Fruit fly (Drosophila melanogaster) whole organism, embryonic: ENCODE results near the gene Men.

Experiments
- B-H1 ChIP-seq: fragments of 200-800 bp; sonication (Bioruptor generic); IDR thresholded peaks from 3 replicates; pipeline ENCODE4 v1.3.6; 2022; ENCODE audit warnings: missing biosample characterization, missing genetic modification characterization
- B-H2 ChIP-seq: fragments of 200-800 bp; sonication (Bioruptor generic); optimal IDR thresholded peaks from 2 replicates; lab custom pipeline; 2018; ENCODE audit warnings: missing biosample characterization, mild to moderate bottlenecking, missing genetic modification characterization
- Blimp-1 ChIP-seq: fragments of 200-800 bp; sonication (Bioruptor generic); optimal IDR thresholded peaks from 3 replicates; lab custom pipeline; 2018; ENCODE audit warnings: missing biosample characterization, missing genetic modification characterization, mild to moderate bottlenecking, moderate library complexity, missing genetic modification reagents
- CG10321 ChIP-seq: fragments of 200-800 bp; sonication (Bioruptor generic); IDR thresholded peaks from 2 replicates; pipeline ENCODE4 v1.3.6; 2022; ENCODE audit warnings: missing biosample characterization, missing genetic modification characterization
- CG10565 ChIP-seq: fragments of 200-800 bp; sonication (Bioruptor generic); optimal IDR thresholded peaks from 3 replicates; lab custom pipeline; 2016; ENCODE audit warnings: missing biosample characterization, mild to moderate bottlenecking, missing genetic modification characterization
- CG12659 ChIP-seq: fragments of 200-800 bp; sonication (Bioruptor generic); optimal IDR thresholded peaks from 3 replicates; lab custom pipeline; 2017; ENCODE audit warnings: mild to moderate bottlenecking, missing biosample characterization, missing genetic modification reagents, missing genetic modification characterization
- CG14050 ChIP-seq: fragments of 200-800 bp; sonication (Bioruptor generic); IDR thresholded peaks from 3 replicates; pipeline ENCODE4 v1.3.6; 2022; ENCODE audit warnings: missing biosample characterization, missing genetic modification characterization
- CG14667 ChIP-seq: fragments of 200-800 bp; sonication (Bioruptor generic); IDR thresholded peaks from 2 replicates; pipeline ENCODE4 v1.3.6; 2022; ENCODE audit warnings: missing biosample characterization, missing genetic modification characterization
- CG2712 ChIP-seq: fragments of 200-800 bp; optimal IDR thresholded peaks from 3 replicates; lab custom pipeline; 2019; ENCODE audit warnings: missing biosample characterization, mild to moderate bottlenecking, missing genetic modification characterization, moderate library complexity
- CG3065 ChIP-seq: fragments of 200-800 bp; sonication (Bioruptor generic); optimal IDR thresholded peaks from 2 replicates; lab custom pipeline; 2016; ENCODE audit warnings: missing biosample characterization, missing genetic modification characterization
- CG34422 ChIP-seq: fragments of 200-800 bp; sonication (Bioruptor generic); IDR thresholded peaks from 3 replicates; pipeline ENCODE4 v1.3.6; 2022; ENCODE audit warnings: missing biosample characterization, missing genetic modification characterization
- CG4360 ChIP-seq: fragments of 200-800 bp; sonication (Bioruptor generic); IDR thresholded peaks from 2 replicates; pipeline ENCODE4 v1.3.6; 2022; ENCODE audit warnings: missing biosample characterization, missing genetic modification characterization
- CG4404 ChIP-seq: fragments of 200-800 bp; sonication (Bioruptor generic); IDR thresholded peaks from 2 replicates; pipeline ENCODE4 v1.3.6; 2022; ENCODE audit warnings: missing biosample characterization, missing genetic modification characterization
- CG6689 ChIP-seq: fragments of 200-800 bp; sonication (Bioruptor generic); IDR thresholded peaks from 2 replicates; pipeline ENCODE4 v1.3.6; 2022; ENCODE audit warnings: missing biosample characterization, missing genetic modification characterization
- CTCF ChIP-seq: fragments of 200-800 bp; sonication (Bioruptor generic); optimal IDR thresholded peaks from 2 replicates; lab custom pipeline; 2017; ENCODE audit warnings: missing biosample characterization, mild to moderate bottlenecking, missing genetic modification characterization, moderate library complexity
- CrebB ChIP-seq: fragments of 200-800 bp; sonication (Bioruptor generic); optimal IDR thresholded peaks from 3 replicates; lab custom pipeline; 2018; ENCODE audit warnings: missing biosample characterization, mild to moderate bottlenecking, missing genetic modification characterization
- D19A ChIP-seq: fragments of 200-800 bp; optimal IDR thresholded peaks from 3 replicates; lab custom pipeline; 2019; ENCODE audit warnings: missing biosample characterization, mild to moderate bottlenecking, missing genetic modification characterization, moderate library complexity
- Dip2 ChIP-seq: fragments of 200-800 bp; sonication (Bioruptor generic); IDR thresholded peaks from 2 replicates; pipeline ENCODE4 v1.3.6; 2022; ENCODE audit warnings: missing biosample characterization, missing genetic modification characterization
- Dref ChIP-seq: fragments of 200-800 bp; sonication (Bioruptor generic); IDR thresholded peaks from 2 replicates; pipeline ENCODE4 v1.3.6; 2022; ENCODE audit warnings: missing biosample characterization, missing genetic modification characterization
- Drgx ChIP-seq: fragments of 200-800 bp; sonication (Bioruptor generic); IDR thresholded peaks from 2 replicates; pipeline ENCODE4 v1.3.6; 2022; ENCODE audit warnings: missing biosample characterization, missing genetic modification characterization
- H2.0 ChIP-seq: fragments of 200-800 bp; sonication (Bioruptor generic); IDR thresholded peaks from 2 replicates; pipeline ENCODE4 v1.3.6; 2022; ENCODE audit warnings: missing biosample characterization, missing genetic modification characterization
- HLH4C ChIP-seq: fragments of 200-800 bp; sonication (Bioruptor generic); IDR thresholded peaks from 3 replicates; pipeline ENCODE4 v1.3.6; 2022; ENCODE audit warnings: missing biosample characterization, missing genetic modification characterization; ENCODE audit not compliant: partially characterized antibody
- HLH54F ChIP-seq: fragments of 200-800 bp; sonication (Bioruptor generic); optimal IDR thresholded peaks from 3 replicates; lab custom pipeline; 2016; ENCODE audit warnings: missing biosample characterization, missing genetic modification characterization
- Hr78 ChIP-seq, 2 experiments: fragments of 200-800 bp in 1 of 2; fragments of >200 bp in 1 of 2; sonication (Bioruptor generic) in 1 of 2; optimal IDR thresholded peaks; 2 replicates each; lab custom pipeline; 2017 to 2019; ENCODE audit warnings: missing biosample characterization in 2 of 2, missing genetic modification characterization in 2 of 2, mild to moderate bottlenecking in 1 of 2, moderate library complexity in 1 of 2
- Lhr ChIP-seq: fragments of 200-800 bp; sonication (Bioruptor generic); optimal IDR thresholded peaks from 3 replicates; lab custom pipeline; 2017; ENCODE audit warnings: mild to moderate bottlenecking, missing biosample characterization, missing genetic modification reagents, missing genetic modification characterization
- Meics ChIP-seq: fragments of 200-800 bp; sonication (Bioruptor generic); optimal IDR thresholded peaks from 2 replicates; lab custom pipeline; 2017; ENCODE audit warnings: missing biosample characterization, mild to moderate bottlenecking, missing genetic modification characterization
- NFAT ChIP-seq: fragments of 200-800 bp; sonication (Bioruptor generic); IDR thresholded peaks from 2 replicates; pipeline ENCODE4 v1.3.6; 2022; ENCODE audit warnings: missing biosample characterization, missing genetic modification characterization
- Nf-YC ChIP-seq: fragments of 200-800 bp; optimal IDR thresholded peaks from 3 replicates; lab custom pipeline; 2019; ENCODE audit warnings: missing biosample characterization, mild to moderate bottlenecking, missing genetic modification characterization, moderate library complexity
- Optix ChIP-seq: fragments of 200-800 bp; sonication (Bioruptor generic); IDR thresholded peaks from 3 replicates; pipeline ENCODE4 v1.3.6; 2022; ENCODE audit warnings: missing biosample characterization, missing genetic modification characterization
- Sin3A ChIP-seq: fragments of >200 bp; optimal IDR thresholded peaks from 2 replicates; lab custom pipeline; 2018
- Ssrp ChIP-seq: fragments of 200-800 bp; sonication (Bioruptor generic); optimal IDR thresholded peaks from 2 replicates; lab custom pipeline; 2018; ENCODE audit warnings: missing biosample characterization, mild to moderate bottlenecking, missing genetic modification characterization, moderate library complexity
- Trl ChIP-seq, 3 experiments: fragments of >200 bp in 2 of 3; fragments of 200-800 bp in 1 of 3; sonication (Bioruptor generic) in 1 of 3; optimal IDR thresholded peaks; 2 replicates in 1 of 3; 3 replicates in 2 of 3; lab custom pipeline; 2016 to 2017; ENCODE audit warnings: missing biosample characterization in 1 of 3, missing genetic modification characterization in 1 of 3
- Vsx1 ChIP-seq: fragments of 200-800 bp; sonication (Bioruptor generic); optimal IDR thresholded peaks from 2 replicates; lab custom pipeline; 2017; ENCODE audit warnings: missing biosample characterization, mild to moderate bottlenecking, missing genetic modification characterization, missing genetic modification reagents
- ab ChIP-seq: fragments of 200-800 bp; sonication (Bioruptor generic); optimal IDR thresholded peaks from 2 replicates; lab custom pipeline; 2016; ENCODE audit warnings: missing biosample characterization, missing genetic modification characterization
- bigmax ChIP-seq: fragments of 200-800 bp; sonication (Bioruptor generic); optimal IDR thresholded peaks from 2 replicates; lab custom pipeline; 2018; ENCODE audit warnings: missing biosample characterization, mild to moderate bottlenecking, missing genetic modification characterization
- cato ChIP-seq: fragments of 200-800 bp; sonication (Bioruptor generic); optimal IDR thresholded peaks from 2 replicates; lab custom pipeline; 2016; ENCODE audit warnings: missing biosample characterization, missing genetic modification characterization, borderline replicate concordance
- chm ChIP-seq: fragments of 200-800 bp; sonication (Bioruptor generic); IDR thresholded peaks from 2 replicates; pipeline ENCODE4 v1.3.6; 2022; ENCODE audit warnings: missing biosample characterization, missing genetic modification characterization
- crc ChIP-seq: fragments of 200-800 bp; sonication (Bioruptor generic); optimal IDR thresholded peaks from 2 replicates; lab custom pipeline; 2016; ENCODE audit warnings: missing biosample characterization, missing genetic modification characterization
- da ChIP-seq: fragments of 200-800 bp; sonication (Bioruptor generic); optimal IDR thresholded peaks from 2 replicates; lab custom pipeline; 2016; ENCODE audit warnings: missing biosample characterization, missing genetic modification characterization
- dati ChIP-seq: fragments of 200-800 bp; sonication (Bioruptor generic); IDR thresholded peaks from 2 replicates; pipeline ENCODE4 v1.3.6; 2022; ENCODE audit warnings: missing biosample characterization, missing genetic modification characterization
- dpn ChIP-seq, 2 experiments: fragments of 200-800 bp; sonication (Bioruptor generic); optimal IDR thresholded peaks; 3 replicates each; lab custom pipeline; 2016; ENCODE audit warnings: missing biosample characterization in 2 of 2, missing genetic modification characterization in 2 of 2
- gcm2 ChIP-seq: fragments of 200-800 bp; sonication (Bioruptor generic); optimal IDR thresholded peaks from 2 replicates; lab custom pipeline; 2016; ENCODE audit warnings: missing biosample characterization, missing genetic modification characterization
- lbe ChIP-seq: fragments of 200-800 bp; sonication (Bioruptor generic); optimal IDR thresholded peaks from 2 replicates; lab custom pipeline; 2016; ENCODE audit warnings: missing biosample characterization, mild to moderate bottlenecking, missing genetic modification characterization
- luna ChIP-seq: fragments of 200-800 bp; sonication (Bioruptor generic); optimal IDR thresholded peaks from 2 replicates; lab custom pipeline; 2016; ENCODE audit warnings: missing biosample characterization, missing genetic modification characterization
- mam ChIP-seq: fragments of 200-800 bp; sonication (Bioruptor generic); optimal IDR thresholded peaks from 3 replicates; lab custom pipeline; 2016; ENCODE audit warnings: missing biosample characterization, missing genetic modification characterization
- otp ChIP-seq: fragments of 200-800 bp; sonication (Bioruptor generic); IDR thresholded peaks from 3 replicates; pipeline ENCODE4, ENCODE4 v1.3.6; 2022; ENCODE audit warnings: missing biosample characterization, missing genetic modification characterization
- pros ChIP-seq: fragments of 200-800 bp; sonication (Bioruptor generic); optimal IDR thresholded peaks from 3 replicates; lab custom pipeline; 2019; ENCODE audit warnings: missing biosample characterization, mild to moderate bottlenecking, missing genetic modification characterization, moderate library complexity
- ro ChIP-seq: fragments of 200-800 bp; sonication (Bioruptor generic); IDR thresholded peaks from 2 replicates; pipeline ENCODE4 v1.3.6; 2022; ENCODE audit warnings: missing biosample characterization, missing genetic modification characterization
- salm ChIP-seq: fragments of 200-800 bp; sonication (Bioruptor generic); optimal IDR thresholded peaks from 2 replicates; lab custom pipeline; 2018; ENCODE audit warnings: missing biosample characterization, mild to moderate bottlenecking, missing genetic modification characterization
- sima ChIP-seq: fragments of 200-800 bp; sonication (Bioruptor generic); optimal IDR thresholded peaks from 2 replicates; lab custom pipeline; 2016; ENCODE audit warnings: missing biosample characterization, missing genetic modification characterization
- trh ChIP-seq: fragments of 200-800 bp; sonication (Bioruptor generic); optimal IDR thresholded peaks from 2 replicates; lab custom pipeline; 2016; ENCODE audit warnings: missing biosample characterization, missing genetic modification characterization
- yki ChIP-seq: fragments of >200 bp; optimal IDR thresholded peaks from 3 replicates; lab custom pipeline; 2018
- zfh1 ChIP-seq: fragments of 200-800 bp; sonication (Bioruptor generic); IDR thresholded peaks from 3 replicates; pipeline ENCODE4 v1.3.6; 2022; ENCODE audit warnings: missing biosample characterization, missing genetic modification characterization

Gene Men

dm6 chr3R:12697571-12698039, 24.6 kb downstream of the Men start (continued):
- TF ChIP-seq HLH4C (GFP tag; lab: Robert Waterston, UW) (peak; percentile 63; the same call in 2 of the 3 replicates), pros (GFP tag; lab: Kevin White, UChicago) (no peak), gcm2 (GFP tag; lab: Kevin White, UChicago) (no peak), CG3065 (GFP tag; lab: Kevin White, UChicago) (no peak), otp (no peak), Drgx (GFP tag; lab: Robert Waterston, UW) (no peak), CG6689 (no peak), NFAT (GFP tag; lab: Robert Waterston, UW) (no peak), Optix (no peak), CG10565 (GFP tag; lab: Kevin White, UChicago) (no peak), ab (no peak), Dip2 (GFP tag; lab: Robert Waterston, UW) (no peak), Ssrp (no peak), dpn (GFP tag; optimal IDR thresholded peaks at IDR 0.05; lab: Kevin White, UChicago) (no peak), luna (no peak), bigmax (GFP tag; lab: Kevin White, UChicago) (no peak), cato (no peak), CG4404 (GFP tag; lab: Robert Waterston, UW) (no peak), trh (GFP tag; lab: Kevin White, UChicago) (no peak), crc (GFP tag; lab: Kevin White, UChicago) (no peak), Meics (GFP tag; lab: Kevin White, UChicago) (no peak), zfh1 (GFP tag; lab: Robert Waterston, UW) (no peak), da (GFP tag; lab: Kevin White, UChicago) (no peak), Hr78 (GFP tag; optimal IDR thresholded peaks at IDR 0.05; lab: Kevin White, UChicago) (peak in 1 of 2 experiments; percentile 25), mam (no peak), Sin3A (lab: Kevin White, UChicago) (peak; percentile 94), CG2712 (tag; lab: Kevin White, UChicago) (peak; percentile 30), CG4360 (GFP tag; lab: Robert Waterston, UW) (no peak), Trl (optimal IDR thresholded peaks at IDR 0.05; lab: Kevin White, UChicago) (no peak), Trl (GFP tag; optimal IDR thresholded peaks at IDR 0.05; lab: Kevin White, UChicago) (no peak), lbe (GFP tag; lab: Kevin White, UChicago) (peak; percentile 48), CG10321 (GFP tag; lab: Robert Waterston, UW) (no peak), CTCF (GFP tag; lab: Kevin White, UChicago) (peak; percentile 30), Lhr (GFP tag; lab: Kevin White, UChicago) (peak; percentile 74), Vsx1 (GFP tag; lab: Kevin White, UChicago) (no peak), CG14667 (no peak), CG12659 (GFP tag; lab: Kevin White, UChicago) (peak; percentile 68), Nf-YC (peak; percentile 58), HLH54F (GFP tag; lab: Kevin White, UChicago) (no peak), D19A (tag; lab: Kevin White, UChicago) (no peak), sima (GFP tag; lab: Kevin White, UChicago) (no peak), B-H1 (GFP tag; lab: Robert Waterston, UW) (no peak), yki (lab: Kevin White, UChicago) (no peak), CG14050 (no peak), ro (GFP tag; lab: Robert Waterston, UW) (no peak), Dref (GFP tag; lab: Robert Waterston, UW) (peak; percentile 79), salm (tag; lab: Kevin White, UChicago) (no peak), CrebB (peak; percentile 4), chm (peak; percentile 21; the same call in 1 of the 2 replicates), B-H2 (GFP tag; lab: Kevin White, UChicago) (no peak), dati (no peak), H2.0 (no peak), CG34422 (GFP tag; lab: Robert Waterston, UW) (no peak), Blimp-1 (GFP tag; lab: Kevin White, UChicago) (no peak)
